Fruit fly (Drosophila melanogaster) whole organism, prepupa: Measurements from ENCODE around the gene CG5107.
A peak's percentile ranks its signal among the peaks of the same experiment; 100 is the strongest.

ENCODE experiments used
- Blimp-1 ChIP-seq: fragments of 200-800 bp; sonication (Bioruptor generic); optimal IDR thresholded peaks from 3 replicates; lab custom pipeline; 2017; ENCODE audit warnings: missing biosample characterization, missing genetic modification characterization, mild to moderate bottlenecking, moderate library complexity, missing genetic modification reagents
- CG10631 ChIP-seq: fragments of 200-800 bp; sonication (Bioruptor generic); optimal IDR thresholded peaks from 2 replicates; lab custom pipeline; 2016; ENCODE audit warnings: missing biosample characterization, missing genetic modification characterization
- CG10669 ChIP-seq: fragments of 200-800 bp; sonication (Bioruptor generic); optimal IDR thresholded peaks from 3 replicates; lab custom pipeline; 2018; ENCODE audit warnings: missing biosample characterization, mild to moderate bottlenecking, missing genetic modification characterization, moderate library complexity
- CG11294 ChIP-seq: fragments of 200-800 bp; sonication (Bioruptor generic); IDR thresholded peaks from 2 replicates; pipeline ENCODE4 v1.3.6; 2022; ENCODE audit warnings: missing biosample characterization, missing genetic modification characterization
- CG11762 ChIP-seq: fragments of 200-800 bp; sonication (Bioruptor generic); optimal IDR thresholded peaks from 3 replicates; lab custom pipeline; 2016; ENCODE audit warnings: missing biosample characterization, missing genetic modification characterization; ENCODE audit not compliant: insufficient read depth
- CG11902 ChIP-seq: fragments of 200-800 bp; sonication (Bioruptor generic); optimal IDR thresholded peaks from 3 replicates; lab custom pipeline; 2016; ENCODE audit warnings: missing biosample characterization, missing genetic modification characterization
- CG15336 ChIP-seq: fragments of 200-800 bp; sonication (Bioruptor generic); IDR thresholded peaks from 2 replicates; pipeline ENCODE4 v1.3.6; 2022; ENCODE audit warnings: missing biosample characterization, missing genetic modification characterization
- CG1621 ChIP-seq: fragments of 200-800 bp; sonication (Bioruptor generic); optimal IDR thresholded peaks from 3 replicates; lab custom pipeline; 2018; ENCODE audit warnings: missing biosample characterization, mild to moderate bottlenecking, missing genetic modification characterization
- CG16779 ChIP-seq: fragments of 200-800 bp; sonication (Bioruptor generic); optimal IDR thresholded peaks from 3 replicates; lab custom pipeline; 2017; ENCODE audit warnings: missing biosample characterization, mild to moderate bottlenecking, missing genetic modification characterization
- CG3032 ChIP-seq: fragments of 200-800 bp; optimal IDR thresholded peaks from 2 replicates; lab custom pipeline; 2019; ENCODE audit warnings: missing biosample characterization, mild to moderate bottlenecking, missing genetic modification characterization, moderate library complexity
- CG31627 ChIP-seq: fragments of 200-800 bp; sonication (Bioruptor generic); optimal IDR thresholded peaks from 3 replicates; lab custom pipeline; 2016; ENCODE audit warnings: missing biosample characterization, missing genetic modification characterization
- CG32006 ChIP-seq: fragments of 200-800 bp; sonication (Bioruptor generic); optimal IDR thresholded peaks from 3 replicates; lab custom pipeline; 2017; ENCODE audit warnings: missing biosample characterization, mild to moderate bottlenecking, missing genetic modification characterization
- CG3919 ChIP-seq: fragments of 200-800 bp; sonication (Bioruptor generic); optimal IDR thresholded peaks from 3 replicates; lab custom pipeline; 2016; ENCODE audit warnings: missing biosample characterization, missing genetic modification characterization
- CG6792 ChIP-seq: fragments of 200-800 bp; sonication (Bioruptor generic); optimal IDR thresholded peaks from 3 replicates; lab custom pipeline; 2016; ENCODE audit warnings: missing biosample characterization, missing genetic modification characterization
- CG6854 ChIP-seq: fragments of 200-800 bp; sonication (Bioruptor generic); optimal IDR thresholded peaks from 2 replicates; lab custom pipeline; 2017; ENCODE audit warnings: missing biosample characterization, mild to moderate bottlenecking, missing genetic modification characterization
- CG8119 ChIP-seq: fragments of 200-800 bp; sonication (Bioruptor generic); IDR thresholded peaks from 3 replicates; pipeline ENCODE4 v1.3.6; 2022; ENCODE audit warnings: missing biosample characterization, missing genetic modification characterization
- CG8319 ChIP-seq: fragments of 200-800 bp; sonication (Bioruptor generic); optimal IDR thresholded peaks from 3 replicates; lab custom pipeline; 2016; ENCODE audit warnings: missing biosample characterization, missing genetic modification characterization
- CG8632 ChIP-seq: fragments of 200-800 bp; sonication (Bioruptor generic); optimal IDR thresholded peaks from 3 replicates; lab custom pipeline; 2016; ENCODE audit warnings: missing biosample characterization, missing genetic modification characterization
- CG9139 ChIP-seq: fragments of 200-800 bp; sonication (Bioruptor generic); optimal IDR thresholded peaks from 3 replicates; lab custom pipeline; 2017; ENCODE audit warnings: missing biosample characterization, mild to moderate bottlenecking, missing genetic modification characterization
- Eip75B ChIP-seq: fragments of 200-800 bp; sonication (Bioruptor generic); optimal IDR thresholded peaks from 3 replicates; lab custom pipeline; 2016; ENCODE audit warnings: missing biosample characterization, missing genetic modification characterization
- Eip78C ChIP-seq: fragments of 200-800 bp; sonication (Bioruptor generic); peaks from one replicate; lab custom pipeline; 2016; ENCODE audit warnings: missing biosample characterization, missing genetic modification characterization
- Eip93F ChIP-seq: fragments of 200-800 bp; sonication (Bioruptor generic); optimal IDR thresholded peaks from 2 replicates; lab custom pipeline; 2016; ENCODE audit warnings: missing biosample characterization, mild to moderate bottlenecking, missing genetic modification characterization
- Ets21C ChIP-seq: fragments of 200-800 bp; sonication (Bioruptor generic); optimal IDR thresholded peaks from 3 replicates; lab custom pipeline; 2016; ENCODE audit warnings: missing biosample characterization, missing genetic modification characterization
- Ets96B ChIP-seq: fragments of 200-800 bp; optimal IDR thresholded peaks from 2 replicates; lab custom pipeline; 2019; ENCODE audit warnings: missing biosample characterization, mild to moderate bottlenecking, missing genetic modification characterization, moderate library complexity
- Gug ChIP-seq: fragments of 200-800 bp; sonication (Bioruptor generic); IDR thresholded peaks from 2 replicates; pipeline ENCODE4 v1.3.6; 2022; ENCODE audit warnings: missing biosample characterization, missing genetic modification characterization
- Hr38 ChIP-seq: sonication (Bioruptor generic); optimal IDR thresholded peaks from 2 replicates; lab custom pipeline; 2016; ENCODE audit warnings: missing biosample characterization, missing genetic modification characterization
- Hr39 ChIP-seq: fragments of 200-800 bp; sonication (Bioruptor generic); optimal IDR thresholded peaks from 2 replicates; lab custom pipeline; 2016; ENCODE audit warnings: missing biosample characterization, missing genetic modification characterization
- Lpt ChIP-seq: fragments of 200-800 bp; sonication (Bioruptor generic); optimal IDR thresholded peaks from 3 replicates; lab custom pipeline; 2016; ENCODE audit warnings: missing biosample characterization, missing genetic modification characterization
- Met ChIP-seq: fragments of 200-800 bp; sonication (Bioruptor generic); optimal IDR thresholded peaks from 3 replicates; lab custom pipeline; 2016; ENCODE audit warnings: missing biosample characterization, missing genetic modification characterization
- Smox ChIP-seq: fragments of 200-800 bp; sonication (Bioruptor generic); optimal IDR thresholded peaks from 3 replicates; lab custom pipeline; 2016; ENCODE audit warnings: missing biosample characterization, missing genetic modification characterization
- Sox14 ChIP-seq: fragments of 200-800 bp; sonication (Bioruptor generic); optimal IDR thresholded peaks from 3 replicates; lab custom pipeline; 2016; ENCODE audit warnings: missing biosample characterization, missing genetic modification characterization
- cyc ChIP-seq: fragments of 200-800 bp; sonication (Bioruptor generic); optimal IDR thresholded peaks from 3 replicates; lab custom pipeline; 2016; ENCODE audit warnings: missing biosample characterization, missing genetic modification characterization
- eg ChIP-seq: fragments of 200-800 bp; sonication (Bioruptor generic); IDR thresholded peaks from 3 replicates; pipeline ENCODE4 v1.3.6; 2022; ENCODE audit warnings: missing biosample characterization, missing genetic modification characterization
- esn ChIP-seq: fragments of 200-800 bp; sonication (Bioruptor generic); optimal IDR thresholded peaks from 2 replicates; lab custom pipeline; 2016; ENCODE audit warnings: missing biosample characterization, mild to moderate bottlenecking, missing genetic modification characterization, moderate library complexity
- fd59A ChIP-seq: fragments of 200-800 bp; sonication (Bioruptor generic); optimal IDR thresholded peaks from 2 replicates; lab custom pipeline; 2017; ENCODE audit warnings: missing biosample characterization, mild to moderate bottlenecking, missing genetic modification characterization, missing genetic modification reagents
- fd85E ChIP-seq: fragments of 200-800 bp; sonication (Bioruptor generic); optimal IDR thresholded peaks from 3 replicates; lab custom pipeline; 2016; ENCODE audit warnings: missing biosample characterization, missing genetic modification characterization
- fkh ChIP-seq: fragments of 200-800 bp; sonication (Bioruptor generic); optimal IDR thresholded peaks from 3 replicates; lab custom pipeline; 2017; ENCODE audit warnings: missing biosample characterization, mild to moderate bottlenecking, missing genetic modification characterization, moderate library complexity
- lz ChIP-seq: fragments of 200-800 bp; sonication (Bioruptor generic); optimal IDR thresholded peaks from 3 replicates; lab custom pipeline; 2016; ENCODE audit warnings: missing biosample characterization, missing genetic modification characterization
- net ChIP-seq: fragments of 200-800 bp; sonication (Bioruptor generic); optimal IDR thresholded peaks from 3 replicates; lab custom pipeline; 2016; ENCODE audit warnings: missing biosample characterization, missing genetic modification characterization
- salr ChIP-seq, 2 experiments: fragments of 200-800 bp; sonication (Bioruptor generic); optimal IDR thresholded peaks; 3 replicates each; lab custom pipeline; 2016 to 2018; ENCODE audit warnings: missing biosample characterization in 2 of 2, missing genetic modification characterization in 2 of 2, mild to moderate bottlenecking in 1 of 2
- spab ChIP-seq: fragments of 200-800 bp; sonication (Bioruptor generic); optimal IDR thresholded peaks from 2 replicates; lab custom pipeline; 2017; ENCODE audit warnings: missing biosample characterization, mild to moderate bottlenecking, missing genetic modification characterization, missing genetic modification reagents
- ss ChIP-seq, 2 experiments: fragments of 200-800 bp; sonication (Bioruptor generic); optimal IDR thresholded peaks; 2 replicates in 1 of 2; 3 replicates in 1 of 2; lab custom pipeline; 2017 to 2018; ENCODE audit warnings: mild to moderate bottlenecking in 2 of 2, missing biosample characterization in 2 of 2, missing genetic modification characterization in 2 of 2, moderate library complexity in 1 of 2
- svp ChIP-seq: fragments of 200-800 bp; sonication (Bioruptor generic); peaks from one replicate; lab custom pipeline; 2016; ENCODE audit warnings: missing biosample characterization, missing genetic modification characterization
- topi ChIP-seq: fragments of 200-800 bp; sonication (Bioruptor generic); optimal IDR thresholded peaks from 3 replicates; lab custom pipeline; 2016; ENCODE audit warnings: missing biosample characterization, missing genetic modification characterization

CG5107 gene

dm6 chr3R:25471853-25472634, 32.9 kb upstream of the CG5107 start (continued):
- TF ChIP-seq esn (GFP tag; lab: Kevin White, UChicago) (no peak), Eip78C (GFP tag; lab: Kevin White, UChicago) (peak; percentile 52), Hr38 (GFP tag; lab: Kevin White, UChicago) (no peak), CG3919 (GFP tag; lab: Kevin White, UChicago) (no peak), CG3032 (tag; lab: Kevin White, UChicago) (no peak), CG11902 (GFP tag; lab: Kevin White, UChicago) (no peak), Eip93F (GFP tag; lab: Kevin White, UChicago) (no peak), net (GFP tag; lab: Kevin White, UChicago) (no peak), CG32006 (GFP tag; lab: Kevin White, UChicago) (no peak)
- TF ChIP-seq, all 60 proteins: peak for 6

DNA sequence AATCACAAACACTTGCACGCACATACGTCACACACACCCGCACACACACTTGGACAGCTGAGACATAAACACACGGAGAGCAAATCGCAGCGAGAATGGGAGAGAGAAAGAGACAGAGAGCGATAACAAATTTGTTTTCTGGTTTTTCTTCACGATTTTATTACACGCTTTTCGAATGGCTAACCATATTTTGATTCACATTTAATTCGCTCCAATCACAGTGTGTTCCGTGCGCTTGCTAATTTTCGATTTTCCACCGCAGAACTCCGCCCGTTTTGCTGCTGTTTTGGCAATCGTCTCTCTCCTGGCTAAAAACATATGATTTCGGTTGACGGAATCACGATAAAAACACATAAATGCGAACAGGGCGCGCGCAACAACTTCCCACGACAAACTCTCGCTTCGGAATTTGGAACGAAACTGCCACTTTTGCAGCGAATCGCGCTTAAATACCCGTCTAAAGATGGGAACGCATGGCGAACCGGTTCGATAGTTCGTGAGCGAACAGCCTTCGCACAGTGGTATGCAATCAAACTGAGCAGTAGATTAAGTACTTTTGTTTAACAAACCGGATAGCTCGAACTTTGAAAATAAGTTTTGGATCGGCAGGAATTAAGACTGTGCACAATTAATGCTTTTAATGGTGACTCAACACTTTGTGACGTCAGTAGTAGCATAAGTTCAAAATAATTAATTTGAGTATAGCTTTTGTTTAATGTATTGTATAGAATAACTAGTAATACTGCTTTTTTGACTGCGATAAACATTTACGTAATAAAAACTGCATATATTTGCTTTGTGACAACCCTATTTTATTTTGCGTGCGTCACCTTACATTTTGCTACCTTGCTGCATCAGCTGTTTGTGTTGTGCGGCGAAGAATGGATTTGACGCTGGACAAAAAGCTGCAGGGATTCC, 32.1 kb upstream of the CG5107 start, which contains the start of the genes Fur1 and Vps33B:
Gene Fur1 (minus strand): TSS at position 424 of the 918 bp plus-strand sequence.
Gene Vps33B (plus strand): TSS at position 856 of the 918 bp plus-strand sequence.
- peak; percentile 98 for TF ChIP-seq Eip75B (GFP tag; lab: Kevin White, UChicago)
- peak; percentile 95 for TF ChIP-seq fd59A (GFP tag; lab: Kevin White, UChicago)
- TF ChIP-seq Eip93F (GFP tag; lab: Kevin White, UChicago), result peak; percentile 91
- TF ChIP-seq Smox (GFP tag; lab: Kevin White, UChicago), result peak; percentile 98
- peak; percentile 92 for TF ChIP-seq fd85E
- TF ChIP-seq cyc (GFP tag; lab: Kevin White, UChicago), result peak; percentile 98
- TF ChIP-seq CG3032 (tag; lab: Kevin White, UChicago), result peak; percentile 96
- peak; percentile 96 for TF ChIP-seq CG15336
- peak; percentile 96 for TF ChIP-seq CG8319 (GFP tag; lab: Kevin White, UChicago)
- peak; percentile 98 for TF ChIP-seq CG32006 (GFP tag; lab: Kevin White, UChicago)
- TF ChIP-seq CG9139, result peak; percentile 76
- TF ChIP-seq Ets21C (GFP tag; lab: Kevin White, UChicago), result peak; percentile 98
- peak; percentile 98 for TF ChIP-seq topi (GFP tag; lab: Kevin White, UChicago)
- peak; percentile 94 for TF ChIP-seq CG10669 (GFP tag; lab: Kevin White, UChicago)
- peak; percentile 99 for TF ChIP-seq CG31627
- peak; percentile 94 for TF ChIP-seq CG1621 (tag; lab: Kevin White, UChicago)
- TF ChIP-seq esn (GFP tag; lab: Kevin White, UChicago), result peak; percentile 99
- TF ChIP-seq Hr39 (GFP tag; lab: Kevin White, UChicago), result peak; percentile 99
- TF ChIP-seq CG10631 (GFP tag; lab: Kevin White, UChicago), result peak; percentile 99
- peak; percentile 92 for TF ChIP-seq CG11294
- peak; percentile 78 for TF ChIP-seq CG6854
- peak; percentile 98 for TF ChIP-seq Sox14
- TF ChIP-seq Lpt, result peak; percentile 97
- TF ChIP-seq spab, result peak; percentile 90
- peak; percentile 99 for TF ChIP-seq lz (GFP tag; lab: Kevin White, UChicago)
- TF ChIP-seq salr (GFP tag; optimal IDR thresholded peaks at IDR 0.05; lab: Kevin White, UChicago), result peak; percentile 92 to 99
- TF ChIP-seq svp, result peak; percentile 99
- TF ChIP-seq CG11762 (GFP tag; lab: Kevin White, UChicago), result peak; percentile 97
- peak; percentile 97 for TF ChIP-seq CG6792 (GFP tag; lab: Kevin White, UChicago)
- TF ChIP-seq Ets96B, result peak; percentile 95
- TF ChIP-seq fkh, result peak; percentile 86
- peak; percentile 86 for TF ChIP-seq Blimp-1 (GFP tag; lab: Kevin White, UChicago)
- TF ChIP-seq CG16779 (tag; lab: Kevin White, UChicago), result peak; percentile 85
- TF ChIP-seq CG8632 (GFP tag; lab: Kevin White, UChicago), result peak; percentile 97
- TF ChIP-seq ss (GFP tag; optimal IDR thresholded peaks at IDR 0.05; lab: Kevin White, UChicago), result peak; percentile 89 to 94
- TF ChIP-seq CG11902 (GFP tag; lab: Kevin White, UChicago), result peak; percentile 96
- TF ChIP-seq Gug (GFP tag; lab: Robert Waterston, UW), result peak; percentile 93
- TF ChIP-seq net (GFP tag; lab: Kevin White, UChicago), result peak; percentile 97
- TF ChIP-seq CG3919 (GFP tag; lab: Kevin White, UChicago), result peak; percentile 98
- TF ChIP-seq Met (GFP tag; lab: Kevin White, UChicago), result peak; percentile 98
- peak; percentile 95 for TF ChIP-seq eg (GFP tag; lab: Robert Waterston, UW)
- peak; percentile 95 for TF ChIP-seq CG8119 (GFP tag; lab: Robert Waterston, UW)
